Worm (Caenorhabditis elegans) whole organism, L4 larva: Measurements from ENCODE around the gene F56B3.2.

ENCODE experiments used
- T20F7.1 ChIP-seq: fragments of 200-800 bp; sonication (Bioruptor generic); optimal IDR thresholded peaks from 2 replicates; lab custom pipeline; 2018; ENCODE audit warnings: mild to moderate bottlenecking, missing genetic modification characterization, missing compliant biosample characterization
- arid-1 ChIP-seq: fragments of 200-800 bp; sonication (Bioruptor generic); conservative IDR thresholded peaks from 2 replicates; pipeline ENCODE4 v1.3.6; 2022; ENCODE audit warnings: missing genetic modification reagents, missing genetic modification characterization, missing compliant biosample characterization
- ceh-20 ChIP-seq: fragments of 200-800 bp; sonication (Bioruptor generic); IDR thresholded peaks from 2 replicates; pipeline ENCODE4 v1.3.6; 2022; ENCODE audit warnings: missing genetic modification reagents, missing genetic modification characterization, missing compliant biosample characterization
- ceh-62 ChIP-seq: sonication (generic microtip); optimal IDR thresholded peaks from 2 replicates; lab custom pipeline; 2017; ENCODE audit warnings: missing biosample characterization, missing genetic modification characterization
- dmd-9 ChIP-seq: fragments of 200-800 bp; sonication (Bioruptor generic); IDR thresholded peaks from 2 replicates; pipeline ENCODE4 v1.3.6; 2022; ENCODE audit warnings: missing genetic modification reagents, missing genetic modification characterization, missing compliant biosample characterization
- fkh-10 ChIP-seq: fragments of 150-350 bp; optimal IDR thresholded peaks from 2 replicates; lab custom pipeline; 2014; ENCODE audit warnings: missing biosample characterization, missing genetic modification reagents, missing genetic modification characterization
- hlh-30 ChIP-seq: sonication (generic microtip); optimal IDR thresholded peaks from 2 replicates; lab custom pipeline; 2017; ENCODE audit warnings: antibody characterized with exemption, mild to moderate bottlenecking, missing genetic modification characterization, missing compliant biosample characterization; ENCODE audit not compliant: insufficient read depth
- lin-1 ChIP-seq: fragments of 200-800 bp; sonication (Bioruptor generic); IDR thresholded peaks from 2 replicates; pipeline ENCODE4 v1.3.6; 2022; ENCODE audit warnings: missing genetic modification reagents, missing genetic modification characterization, missing compliant biosample characterization
- lin-15B ChIP-seq: fragments of 150-350 bp; sonication (generic microtip); optimal IDR thresholded peaks from 3 replicates; lab custom pipeline; 2014; ENCODE audit warnings: missing biosample characterization, missing genetic modification characterization
- nhr-10 ChIP-seq: fragments of 150-350 bp; optimal IDR thresholded peaks from 2 replicates; lab custom pipeline; 2014; ENCODE audit warnings: missing biosample characterization, missing genetic modification characterization
- nhr-25 ChIP-seq: sonication (generic microtip); optimal IDR thresholded peaks from 2 replicates; lab custom pipeline; 2017; ENCODE audit warnings: missing genetic modification characterization, mild to moderate bottlenecking, missing compliant biosample characterization, antibody characterized with exemption, moderate library complexity, borderline replicate concordance; ENCODE audit not compliant: insufficient read depth
- nhr-28 ChIP-seq: fragments of 150-350 bp; optimal IDR thresholded peaks from 2 replicates; lab custom pipeline; 2014; ENCODE audit warnings: missing biosample characterization, missing genetic modification characterization
- nhr-41 ChIP-seq: fragments of 200-800 bp; sonication (Bioruptor generic); IDR thresholded peaks from 2 replicates; pipeline ENCODE4 v1.3.6; 2022; ENCODE audit warnings: missing genetic modification reagents, missing genetic modification characterization, missing compliant biosample characterization
- nhr-6 ChIP-seq: fragments of 150-350 bp; optimal IDR thresholded peaks from 2 replicates; lab custom pipeline; 2014; ENCODE audit warnings: missing biosample characterization, missing genetic modification characterization
- pha-4 ChIP-seq, 2 experiments: fragments of 150-350 bp in 1 of 2; fragments of 200-800 bp in 1 of 2; sonication (Bioruptor generic) in 1 of 2; IDR thresholded peaks in 1 of 2; optimal IDR thresholded peaks in 1 of 2; 2 replicates each; pipeline versions ENCODE4 v1.3.6 to Lab custom; 2014 to 2022; ENCODE audit warnings: missing genetic modification characterization in 2 of 2, missing genetic modification reagents in 2 of 2, missing biosample characterization in 1 of 2, missing compliant biosample characterization in 1 of 2
- pqm-1 ChIP-seq: sonication (generic microtip); optimal IDR thresholded peaks from 2 replicates; lab custom pipeline; 2017; ENCODE audit warnings: missing biosample characterization, missing genetic modification characterization
- set-16 ChIP-seq: fragments of 200-800 bp; sonication (Bioruptor generic); IDR thresholded peaks from 2 replicates; pipeline ENCODE4 v1.3.6; 2022; ENCODE audit warnings: missing genetic modification reagents, missing genetic modification characterization, missing compliant biosample characterization
- snpc-1.2 ChIP-seq: fragments of 200-800 bp; sonication (Bioruptor generic); IDR thresholded peaks from 2 replicates; pipeline ENCODE4 v1.3.6; 2022; ENCODE audit warnings: missing genetic modification reagents, missing genetic modification characterization, missing compliant biosample characterization
- tra-1 ChIP-seq: fragments of 200-800 bp; sonication (Bioruptor generic); IDR thresholded peaks from 2 replicates; pipeline ENCODE4 v1.3.6; 2022; ENCODE audit warnings: missing genetic modification reagents, missing genetic modification characterization, missing compliant biosample characterization
- unc-130 ChIP-seq: sonication (generic microtip); optimal IDR thresholded peaks from 2 replicates; lab custom pipeline; 2016; ENCODE audit warnings: missing genetic modification reagents, missing genetic modification characterization, missing compliant biosample characterization
- unc-62 ChIP-seq, 3 experiments: fragments of 150-350 bp in 1 of 3; sonication (generic microtip); optimal IDR thresholded peaks in 2 of 3; peaks in 1 of 3; 1 replicate in 1 of 3; 2 replicates in 2 of 3; lab custom pipeline; 2014 to 2017; ENCODE audit warnings: missing biosample characterization in 3 of 3, missing genetic modification characterization in 3 of 3, missing genetic modification reagents in 3 of 3, missing genotype in 1 of 3
- ztf-11 ChIP-seq: fragments of 150-350 bp; optimal IDR thresholded peaks from 2 replicates; lab custom pipeline; 2014; ENCODE audit warnings: missing biosample characterization, missing genetic modification characterization
- ztf-7 ChIP-seq: fragments of 150-350 bp; optimal IDR thresholded peaks from 2 replicates; lab custom pipeline; 2014; ENCODE audit warnings: missing biosample characterization, missing genetic modification characterization

The F56B3.2 gene

DNA sequence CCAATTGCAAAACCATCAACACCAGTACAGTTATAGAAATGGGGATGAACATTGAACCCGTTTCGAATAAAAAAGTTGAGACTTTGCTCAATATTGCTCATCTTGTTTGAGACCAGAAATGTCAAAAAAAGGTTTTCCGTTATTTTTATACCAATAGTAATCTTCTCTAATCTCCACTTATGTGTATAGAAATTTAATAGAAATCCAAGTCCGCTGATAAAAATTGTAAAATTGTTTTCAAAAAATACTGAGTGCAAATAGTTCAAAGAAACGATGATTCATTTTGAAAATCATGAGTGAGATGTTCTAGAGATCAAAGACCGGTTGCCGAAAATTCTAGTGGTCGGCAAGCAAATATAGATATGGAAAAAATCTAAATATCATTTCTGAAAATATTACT, 49.0 kb downstream of the F56B3.2 start, which contains the start of gene Y55F3C.10:
Gene Y55F3C.10, minus strand, starts transcription at position 101 of the 400 bp plus-strand sequence.
- TF ChIP-seq ceh-20 (GFP tag; lab: Robert Waterston, UW) (no peak), nhr-10 (tag; lab: Kevin White, UChicago) (no peak), nhr-28 (tag; lab: Kevin White, UChicago) (no peak), pqm-1 (tag; lab: Kevin White, UChicago) (no peak), lin-1 (GFP tag; lab: Robert Waterston, UW) (no peak), nhr-41 (no peak), ztf-11 (tag; lab: Kevin White, UChicago) (no peak), T20F7.1 (GFP tag; lab: Kevin White, UChicago) (no peak), tra-1 (GFP tag; lab: Robert Waterston, UW) (no peak), pha-4 (GFP tag; IDR thresholded peaks at IDR 0.05; lab: Robert Waterston, UW) (no peak), pha-4 (tag; optimal IDR thresholded peaks at IDR 0.05; lab: Kevin White, UChicago) (no peak)

DNA sequence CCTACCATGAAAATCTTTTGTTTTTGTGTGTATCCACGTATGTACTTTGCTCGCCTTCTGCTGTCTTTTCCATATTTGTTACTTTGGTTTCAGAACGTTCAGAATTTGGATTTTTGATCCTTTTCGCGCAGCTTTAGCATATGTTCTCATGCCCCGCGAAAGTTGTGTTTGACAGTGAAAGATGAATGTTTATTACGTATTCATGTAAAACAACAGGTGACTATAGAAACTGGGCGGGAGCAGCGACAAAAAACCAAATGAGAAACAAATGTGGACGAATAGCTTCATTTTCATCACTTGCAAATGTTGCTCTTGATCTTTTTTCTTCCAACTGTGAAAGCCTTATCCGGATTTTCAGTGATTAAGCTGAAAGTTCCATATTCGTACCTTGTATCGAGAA, 52.1 kb downstream of the F56B3.2 start, which contains the start of gene clec-164:
Gene clec-164, plus strand, starts transcription at position 301 of the 400 bp plus-strand sequence.
- TF ChIP-seq lin-15B (tag; lab: Kevin White, UChicago), result no peak
- TF ChIP-seq nhr-6 (tag; lab: Kevin White, UChicago), result no peak
- no peak for TF ChIP-seq nhr-25 (tag; lab: Kevin White, UChicago)
- TF ChIP-seq set-16 (GFP tag; lab: Robert Waterston, UW), result no peak
- no peak for TF ChIP-seq arid-1 (GFP tag; lab: Robert Waterston, UW)
- no peak for TF ChIP-seq snpc-1.2 (GFP tag; lab: Robert Waterston, UW)
- no peak for TF ChIP-seq hlh-30 (tag; lab: Kevin White, UChicago)
- TF ChIP-seq ztf-7 (tag; lab: Kevin White, UChicago), result no peak
- TF ChIP-seq fkh-10, result no peak

ce11 chrIV:715433-715832, 53.0 kb downstream of the F56B3.2 start:
- TF ChIP-seq unc-130, result no peak
- no peak for TF ChIP-seq ceh-62
- TF ChIP-seq arid-1 (GFP tag; lab: Robert Waterston, UW), result no peak
- TF ChIP-seq nhr-6 (tag; lab: Kevin White, UChicago), result no peak
- TF ChIP-seq unc-62 (GFP tag; optimal IDR thresholded peaks at IDR 0.05 in 1 of 2; lab: Kevin White, UChicago), result peak in 1 of 2 experiments; percentile 42
- no peak for TF ChIP-seq unc-62 (tag; optimal IDR thresholded peaks at IDR 0.05; lab: Kevin White, UChicago)
- no peak for TF ChIP-seq dmd-9
